Fruit fly (Drosophila melanogaster) whole organism, wandering third instar larva: ENCODE results near the gene CG31343.

Experiments
- Abd-B ChIP-seq: fragments of >200 bp; optimal IDR thresholded peaks from 2 replicates; lab custom pipeline; 2017; ENCODE audit warnings: missing biosample characterization, missing genetic modification characterization
- Dfd ChIP-seq: fragments of >200 bp; optimal IDR thresholded peaks from 2 replicates; lab custom pipeline; 2017; ENCODE audit warnings: missing biosample characterization, missing genetic modification characterization
- Hnf4 ChIP-seq: fragments of 200-800 bp; sonication (Bioruptor generic); optimal IDR thresholded peaks from 2 replicates; lab custom pipeline; 2016; ENCODE audit warnings: missing biosample characterization, mild to moderate bottlenecking, missing genetic modification characterization
- Hr83 ChIP-seq: fragments of 200-300 bp; sonication (Bioruptor generic); optimal IDR thresholded peaks from 2 replicates; lab custom pipeline; 2016; ENCODE audit warnings: missing biosample characterization, mild to moderate bottlenecking, missing genetic modification characterization, moderate library complexity; ENCODE audit not compliant: poor library complexity, severe bottlenecking
- Jra ChIP-seq: sonication (Bioruptor generic); optimal IDR thresholded peaks from 2 replicates; lab custom pipeline; 2016; ENCODE audit warnings: missing biosample characterization, missing genetic modification characterization
- Myc ChIP-seq: fragments of >200 bp; optimal IDR thresholded peaks from 2 replicates; lab custom pipeline; 2017
- OdsH ChIP-seq: fragments of 200-800 bp; sonication (Bioruptor generic); optimal IDR thresholded peaks from 2 replicates; lab custom pipeline; 2016; ENCODE audit warnings: missing biosample characterization, mild to moderate bottlenecking, missing genetic modification characterization
- br ChIP-seq: fragments of 200-800 bp; sonication (Bioruptor generic); optimal IDR thresholded peaks from 2 replicates; lab custom pipeline; 2016; ENCODE audit warnings: missing biosample characterization, missing genetic modification characterization
- fru ChIP-seq: fragments of 200-800 bp; sonication (Bioruptor generic); optimal IDR thresholded peaks from 3 replicates; lab custom pipeline; 2016; ENCODE audit warnings: missing biosample characterization, mild to moderate bottlenecking, missing genetic modification characterization
- h ChIP-seq: fragments of 200-800 bp; sonication (Bioruptor generic); optimal IDR thresholded peaks from 3 replicates; lab custom pipeline; 2016; ENCODE audit warnings: missing biosample characterization, mild to moderate bottlenecking, missing genetic modification characterization
- pan ChIP-seq: fragments of >200 bp; optimal IDR thresholded peaks from 2 replicates; lab custom pipeline; 2017
- psq ChIP-seq: fragments of 200-800 bp; sonication (Bioruptor generic); optimal IDR thresholded peaks from 3 replicates; lab custom pipeline; 2017; ENCODE audit warnings: missing biosample characterization, mild to moderate bottlenecking, missing genetic modification characterization, moderate library complexity
- sage ChIP-seq: fragments of 200-800 bp; sonication (Bioruptor generic); optimal IDR thresholded peaks from 2 replicates; lab custom pipeline; 2016; ENCODE audit warnings: missing biosample characterization, mild to moderate bottlenecking, missing genetic modification characterization

dm6 chr3R:21722457-21722856, 22.6 kb upstream of the CG31343 start:
- TF ChIP-seq Myc (lab: Kevin White, UChicago) (no peak), OdsH (GFP tag; lab: Kevin White, UChicago) (no peak), pan (lab: Kevin White, UChicago) (no peak), Hnf4 (GFP tag; lab: Kevin White, UChicago) (no peak), h (GFP tag; lab: Kevin White, UChicago) (no peak), br (GFP tag; lab: Kevin White, UChicago) (no peak), Dfd (GFP tag; lab: Kevin White, UChicago) (no peak), Hr83 (GFP tag; lab: Kevin White, UChicago) (no peak), psq (GFP tag; lab: Kevin White, UChicago) (no peak), sage (GFP tag; lab: Kevin White, UChicago) (no peak), fru (GFP tag; lab: Kevin White, UChicago) (no peak), Abd-B (no peak), Jra (no peak)
